Fruit fly (Drosophila melanogaster) whole organism, embryonic: Measurements from ENCODE around the gene CG43938.
A peak's percentile ranks its signal among the peaks of the same experiment; 100 is the strongest.

Experiments
- B-H2 ChIP-seq: fragments of 200-800 bp; sonication (Bioruptor generic); optimal IDR thresholded peaks from 2 replicates; lab custom pipeline; 2018; ENCODE audit warnings: missing biosample characterization, mild to moderate bottlenecking, missing genetic modification characterization
- Blimp-1 ChIP-seq: fragments of 200-800 bp; sonication (Bioruptor generic); optimal IDR thresholded peaks from 3 replicates; lab custom pipeline; 2018; ENCODE audit warnings: missing biosample characterization, missing genetic modification characterization, mild to moderate bottlenecking, moderate library complexity, missing genetic modification reagents
- C15 ChIP-seq: fragments of 200-800 bp; sonication (Bioruptor generic); IDR thresholded peaks from 3 replicates; pipeline ENCODE4 v1.3.6; 2022; ENCODE audit warnings: missing biosample characterization, missing genetic modification characterization
- CG10267 ChIP-seq: fragments of 200-800 bp; sonication (Bioruptor generic); optimal IDR thresholded peaks from 2 replicates; lab custom pipeline; 2018; ENCODE audit warnings: missing biosample characterization, mild to moderate bottlenecking, missing genetic modification characterization, moderate library complexity
- CG10959 ChIP-seq: fragments of 200-800 bp; sonication (Bioruptor generic); IDR thresholded peaks from 2 replicates; pipeline ENCODE4 v1.3.6; 2022; ENCODE audit warnings: missing biosample characterization, missing genetic modification characterization
- CG11085 ChIP-seq: fragments of 200-800 bp; sonication (Bioruptor generic); IDR thresholded peaks from 2 replicates; pipeline ENCODE4 v1.3.6; 2022; ENCODE audit warnings: missing biosample characterization, missing genetic modification characterization
- CG12659 ChIP-seq: fragments of 200-800 bp; sonication (Bioruptor generic); optimal IDR thresholded peaks from 3 replicates; lab custom pipeline; 2017; ENCODE audit warnings: mild to moderate bottlenecking, missing biosample characterization, missing genetic modification reagents, missing genetic modification characterization
- CG12744 ChIP-seq: fragments of 200-800 bp; sonication (Bioruptor generic); optimal IDR thresholded peaks from 2 replicates; lab custom pipeline; 2016; ENCODE audit warnings: missing biosample characterization, missing genetic modification characterization
- CG15269 ChIP-seq: fragments of 200-800 bp; sonication (Bioruptor generic); optimal IDR thresholded peaks from 2 replicates; lab custom pipeline; 2018; ENCODE audit warnings: missing biosample characterization, mild to moderate bottlenecking, missing genetic modification characterization, moderate library complexity
- CG15479 ChIP-seq: fragments of 200-800 bp; sonication (Bioruptor generic); optimal IDR thresholded peaks from 3 replicates; lab custom pipeline; 2019; ENCODE audit warnings: missing biosample characterization, mild to moderate bottlenecking, missing genetic modification characterization, moderate library complexity
- CG2678 ChIP-seq: fragments of 200-800 bp; sonication (Bioruptor generic); optimal IDR thresholded peaks from 3 replicates; lab custom pipeline; 2019; ENCODE audit warnings: missing biosample characterization, mild to moderate bottlenecking, missing genetic modification characterization, moderate library complexity
- CG31224 ChIP-seq: fragments of 200-800 bp; sonication (Bioruptor generic); IDR thresholded peaks from 2 replicates; pipeline ENCODE4 v1.3.6; 2022; ENCODE audit warnings: missing biosample characterization, missing genetic modification characterization
- CG3281 ChIP-seq: fragments of 200-800 bp; sonication (Bioruptor generic); optimal IDR thresholded peaks from 3 replicates; lab custom pipeline; 2017; ENCODE audit warnings: missing biosample characterization, mild to moderate bottlenecking, missing genetic modification characterization
- CG34224 ChIP-seq: fragments of 200-800 bp; sonication (Bioruptor generic); IDR thresholded peaks from 3 replicates; pipeline ENCODE4 v1.3.6; 2022; ENCODE audit warnings: missing biosample characterization, missing genetic modification characterization; ENCODE audit not compliant: partially characterized antibody
- CG34422 ChIP-seq: fragments of 200-800 bp; sonication (Bioruptor generic); IDR thresholded peaks from 3 replicates; pipeline ENCODE4 v1.3.6; 2022; ENCODE audit warnings: missing biosample characterization, missing genetic modification characterization
- CG4360 ChIP-seq: fragments of 200-800 bp; sonication (Bioruptor generic); IDR thresholded peaks from 2 replicates; pipeline ENCODE4 v1.3.6; 2022; ENCODE audit warnings: missing biosample characterization, missing genetic modification characterization
- CG8089 ChIP-seq: fragments of 200-800 bp; sonication (Bioruptor generic); optimal IDR thresholded peaks from 3 replicates; lab custom pipeline; 2016; ENCODE audit warnings: missing biosample characterization, missing genetic modification characterization
- CkIIα-i1 ChIP-seq: fragments of 200-800 bp; sonication (Bioruptor generic); IDR thresholded peaks from 2 replicates; pipeline ENCODE4 v1.3.6; 2022; ENCODE audit warnings: missing biosample characterization, missing genetic modification characterization
- Dek ChIP-seq: fragments of 200-800 bp; sonication (Bioruptor generic); optimal IDR thresholded peaks from 3 replicates; lab custom pipeline; 2019; ENCODE audit warnings: missing biosample characterization, mild to moderate bottlenecking, missing genetic modification characterization, moderate library complexity
- Dfd ChIP-seq, 2 experiments: fragments of >200 bp; optimal IDR thresholded peaks; 2 replicates each; lab custom pipeline; 2017; ENCODE audit warnings: missing biosample characterization in 2 of 2, missing genetic modification characterization in 2 of 2
- Dll ChIP-seq: fragments of 200-800 bp; sonication (Bioruptor generic); IDR thresholded peaks from 4 replicates; pipeline ENCODE4 v1.3.6; 2022; ENCODE audit warnings: missing biosample characterization, missing genetic modification characterization; ENCODE audit not compliant: partially characterized antibody
- Dp ChIP-seq: fragments of 200-800 bp; sonication (Bioruptor generic); optimal IDR thresholded peaks from 2 replicates; lab custom pipeline; 2018; ENCODE audit warnings: missing biosample characterization, mild to moderate bottlenecking, missing genetic modification characterization, moderate library complexity
- Fer1 ChIP-seq: fragments of 200-800 bp; sonication (Bioruptor generic); optimal IDR thresholded peaks from 2 replicates; lab custom pipeline; 2017; ENCODE audit warnings: missing biosample characterization, mild to moderate bottlenecking, missing genetic modification characterization
- Fer3 ChIP-seq: fragments of 200-800 bp; sonication (Bioruptor generic); optimal IDR thresholded peaks from 2 replicates; lab custom pipeline; 2018; ENCODE audit warnings: missing biosample characterization, mild to moderate bottlenecking, missing genetic modification characterization, moderate library complexity
- HLH54F ChIP-seq: fragments of 200-800 bp; sonication (Bioruptor generic); optimal IDR thresholded peaks from 3 replicates; lab custom pipeline; 2016; ENCODE audit warnings: missing biosample characterization, missing genetic modification characterization
- Hr39 ChIP-seq: fragments of >200 bp; optimal IDR thresholded peaks from 2 replicates; lab custom pipeline; 2017
- Jarid2 ChIP-seq: fragments of 200-800 bp; sonication (Bioruptor generic); optimal IDR thresholded peaks from 3 replicates; lab custom pipeline; 2017; ENCODE audit warnings: mild to moderate bottlenecking, missing biosample characterization, missing genetic modification reagents, missing genetic modification characterization
- Side ChIP-seq: fragments of 200-800 bp; sonication (Bioruptor generic); optimal IDR thresholded peaks from 2 replicates; lab custom pipeline; 2016; ENCODE audit warnings: missing biosample characterization, missing genetic modification characterization
- Six4 ChIP-seq: fragments of 200-800 bp; sonication (Bioruptor generic); optimal IDR thresholded peaks from 2 replicates; lab custom pipeline; 2016; ENCODE audit warnings: missing biosample characterization, missing genetic modification characterization
- Sox102F ChIP-seq: fragments of 200-800 bp; sonication (Bioruptor generic); optimal IDR thresholded peaks from 2 replicates; lab custom pipeline; 2018; ENCODE audit warnings: missing biosample characterization, mild to moderate bottlenecking, missing genetic modification characterization, moderate library complexity
- Trl ChIP-seq, 3 experiments: fragments of >200 bp in 2 of 3; fragments of 200-800 bp in 1 of 3; sonication (Bioruptor generic) in 1 of 3; optimal IDR thresholded peaks; 2 replicates in 1 of 3; 3 replicates in 2 of 3; lab custom pipeline; 2016 to 2017; ENCODE audit warnings: missing biosample characterization in 1 of 3, missing genetic modification characterization in 1 of 3
- chif ChIP-seq, 2 experiments: fragments of 200-800 bp; sonication (Bioruptor generic); optimal IDR thresholded peaks; 3 replicates each; lab custom pipeline; 2016; ENCODE audit warnings: missing biosample characterization in 2 of 2, missing genetic modification characterization in 2 of 2
- da ChIP-seq: fragments of 200-800 bp; sonication (Bioruptor generic); optimal IDR thresholded peaks from 2 replicates; lab custom pipeline; 2016; ENCODE audit warnings: missing biosample characterization, missing genetic modification characterization
- danr ChIP-seq: fragments of 200-800 bp; sonication (Bioruptor generic); IDR thresholded peaks from 2 replicates; pipeline ENCODE4 v1.3.6; 2022; ENCODE audit warnings: missing biosample characterization, missing genetic modification characterization
- dpn ChIP-seq, 2 experiments: fragments of 200-800 bp; sonication (Bioruptor generic); optimal IDR thresholded peaks; 3 replicates each; lab custom pipeline; 2016; ENCODE audit warnings: missing biosample characterization in 2 of 2, missing genetic modification characterization in 2 of 2
- fd96Cb ChIP-seq: fragments of 200-800 bp; sonication (Bioruptor generic); optimal IDR thresholded peaks from 2 replicates; lab custom pipeline; 2018; ENCODE audit warnings: missing biosample characterization, mild to moderate bottlenecking, missing genetic modification characterization, moderate library complexity
- fru ChIP-seq: fragments of >200 bp; optimal IDR thresholded peaks from 2 replicates; lab custom pipeline; 2017
- gt ChIP-seq: fragments of 200-800 bp; sonication (Bioruptor generic); IDR thresholded peaks from 2 replicates; pipeline ENCODE4 v1.3.6; 2022; ENCODE audit warnings: missing biosample characterization, missing genetic modification characterization
- h ChIP-seq: fragments of >200 bp; optimal IDR thresholded peaks from 2 replicates; lab custom pipeline; 2017
- klu ChIP-seq: fragments of 200-800 bp; sonication (Bioruptor generic); IDR thresholded peaks from 2 replicates; pipeline ENCODE4 v1.3.6; 2022; ENCODE audit warnings: missing biosample characterization, missing genetic modification characterization
- kni ChIP-seq: fragments of 200-800 bp; sonication (Bioruptor generic); optimal IDR thresholded peaks from 3 replicates; lab custom pipeline; 2017; ENCODE audit warnings: mild to moderate bottlenecking, missing biosample characterization, missing genetic modification reagents, missing genetic modification characterization
- nau ChIP-seq: fragments of 200-800 bp; sonication (Bioruptor generic); optimal IDR thresholded peaks from 3 replicates; lab custom pipeline; 2017; ENCODE audit warnings: missing biosample characterization, mild to moderate bottlenecking, missing genetic modification characterization, missing genetic modification reagents
- psq ChIP-seq: fragments of 200-800 bp; sonication (Bioruptor generic); optimal IDR thresholded peaks from 2 replicates; lab custom pipeline; 2017; ENCODE audit warnings: missing biosample characterization, missing genetic modification characterization
- rib ChIP-seq: fragments of 200-800 bp; sonication (Bioruptor generic); IDR thresholded peaks from 2 replicates; pipeline ENCODE4 v1.3.6; 2022; ENCODE audit warnings: missing biosample characterization, missing genetic modification characterization
- sim ChIP-seq: fragments of 200-800 bp; sonication (Bioruptor generic); IDR thresholded peaks from 2 replicates; pipeline ENCODE4 v1.3.6; 2022; ENCODE audit warnings: missing biosample characterization, missing genetic modification characterization
- slp2 ChIP-seq: fragments of 200-800 bp; sonication (Bioruptor generic); optimal IDR thresholded peaks from 2 replicates; lab custom pipeline; 2016; ENCODE audit warnings: missing biosample characterization, missing genetic modification characterization
- ssp ChIP-seq: fragments of 200-800 bp; sonication (Bioruptor generic); IDR thresholded peaks from 2 replicates; pipeline ENCODE4 v1.3.6; 2022; ENCODE audit warnings: missing biosample characterization, missing genetic modification characterization
- tup ChIP-seq: fragments of 200-800 bp; sonication (Bioruptor generic); optimal IDR thresholded peaks from 2 replicates; lab custom pipeline; 2016; ENCODE audit warnings: missing biosample characterization, mild to moderate bottlenecking, missing genetic modification characterization, moderate library complexity
- twi ChIP-seq: fragments of 200-800 bp; optimal IDR thresholded peaks from 2 replicates; lab custom pipeline; 2019; ENCODE audit warnings: missing biosample characterization, mild to moderate bottlenecking, missing genetic modification characterization, moderate library complexity
- vvl ChIP-seq: fragments of 200-800 bp; sonication (Bioruptor generic); IDR thresholded peaks from 2 replicates; pipeline ENCODE4 v1.3.6; 2022; ENCODE audit warnings: missing biosample characterization, missing genetic modification characterization
- zen ChIP-seq: fragments of 200-800 bp; sonication (Bioruptor generic); optimal IDR thresholded peaks from 3 replicates; lab custom pipeline; 2018; ENCODE audit warnings: missing biosample characterization, mild to moderate bottlenecking, missing genetic modification characterization, moderate library complexity
- zf30C ChIP-seq: fragments of 200-800 bp; sonication (Bioruptor generic); optimal IDR thresholded peaks from 3 replicates; lab custom pipeline; 2018; ENCODE audit warnings: missing biosample characterization, mild to moderate bottlenecking, missing genetic modification characterization

CG43938 gene

dm6 chr3L:21099908-21100307 lies 21.5 kb upstream of the CG43938 start (continued):
- TF ChIP-seq fd96Cb (tag; lab: Kevin White, UChicago), result no peak
- no peak for TF ChIP-seq ssp (GFP tag; lab: Robert Waterston, UW)
- TF ChIP-seq tup (GFP tag; lab: Kevin White, UChicago), result no peak
- no peak for TF ChIP-seq Fer3 (tag; lab: Kevin White, UChicago)
- TF ChIP-seq CG34422 (GFP tag; lab: Robert Waterston, UW), result no peak
- no peak for TF ChIP-seq CG12659 (GFP tag; lab: Kevin White, UChicago)
- TF ChIP-seq psq, result no peak
- TF ChIP-seq Blimp-1 (GFP tag; lab: Kevin White, UChicago), result no peak
- TF ChIP-seq HLH54F (GFP tag; lab: Kevin White, UChicago), result no peak
- no peak for TF ChIP-seq CG10267 (tag; lab: Kevin White, UChicago)
- TF ChIP-seq zf30C (GFP tag; lab: Kevin White, UChicago), result no peak
- TF ChIP-seq sim (GFP tag; lab: Robert Waterston, UW), result no peak
- no peak for TF ChIP-seq Six4 (GFP tag; lab: Kevin White, UChicago)
- no peak for TF ChIP-seq klu (GFP tag; lab: Robert Waterston, UW)
- no peak for TF ChIP-seq CG15269
- TF ChIP-seq zen (tag; lab: Kevin White, UChicago), result no peak
- TF ChIP-seq C15, result no peak
- no peak for TF ChIP-seq CkIIα-i1 (GFP tag; lab: Robert Waterston, UW)
- no peak for TF ChIP-seq B-H2 (GFP tag; lab: Kevin White, UChicago)
- TF ChIP-seq fru (lab: Kevin White, UChicago), result no peak
- TF ChIP-seq slp2, result no peak
- no peak for TF ChIP-seq CG4360 (GFP tag; lab: Robert Waterston, UW)
- TF ChIP-seq h (lab: Kevin White, UChicago), result no peak
- 0 out of 2 replicates have a peak, but pooled peaks have one; percentile 18 for TF ChIP-seq rib (GFP tag; lab: Robert Waterston, UW)
- TF ChIP-seq CG8089 (GFP tag; lab: Kevin White, UChicago), result no peak
- TF ChIP-seq CG31224 (GFP tag; lab: Robert Waterston, UW), result no peak
- TF ChIP-seq CG34224, result peak; percentile 29; the same call in 1 of the 3 replicates
- no peak for TF ChIP-seq CG12744
- no peak for TF ChIP-seq nau
- TF ChIP-seq Dp, result peak; percentile 27
- TF ChIP-seq da (GFP tag; lab: Kevin White, UChicago), result no peak
- TF ChIP-seq CG3281 (GFP tag; lab: Kevin White, UChicago), result no peak
- TF ChIP-seq chif (GFP tag; optimal IDR thresholded peaks at IDR 0.05; lab: Kevin White, UChicago), result no peak
- no peak for TF ChIP-seq CG2678 (tag; lab: Kevin White, UChicago)
- no peak for TF ChIP-seq Dfd (GFP tag; optimal IDR thresholded peaks at IDR 0.05; lab: Kevin White, UChicago)
- no peak for TF ChIP-seq Sox102F
- TF ChIP-seq CG10959 (GFP tag; lab: Robert Waterston, UW), result no peak
- no peak for TF ChIP-seq gt
- no peak for TF ChIP-seq CG15479 (GFP tag; lab: Kevin White, UChicago)
- TF ChIP-seq danr (GFP tag; lab: Robert Waterston, UW), result no peak
- TF ChIP-seq kni (GFP tag; lab: Kevin White, UChicago), result no peak
- TF ChIP-seq vvl (GFP tag; lab: Robert Waterston, UW), result peak; percentile 34; the same call in 1 of the 2 replicates
- no peak for TF ChIP-seq Fer1 (GFP tag; lab: Kevin White, UChicago)
- no peak for TF ChIP-seq Hr39 (lab: Kevin White, UChicago)
- no peak for TF ChIP-seq Dek
- no peak for TF ChIP-seq Side
- TF ChIP-seq Dll (GFP tag; lab: Robert Waterston, UW), result 0 out of 4 replicates have a peak, but pooled peaks have one; percentile 43
- TF ChIP-seq Trl (optimal IDR thresholded peaks at IDR 0.05; lab: Kevin White, UChicago), result peak; percentile 52 to 67
- TF ChIP-seq Trl (GFP tag; optimal IDR thresholded peaks at IDR 0.05; lab: Kevin White, UChicago), result no peak
- no peak for TF ChIP-seq dpn (GFP tag; optimal IDR thresholded peaks at IDR 0.05; lab: Kevin White, UChicago)
- no peak for TF ChIP-seq CG11085 (GFP tag; lab: Robert Waterston, UW)
- no peak for TF ChIP-seq twi (tag; lab: Kevin White, UChicago)
- TF ChIP-seq Jarid2 (GFP tag; lab: Kevin White, UChicago), result peak; percentile 91
